Fruit fly (Drosophila melanogaster): Measurements from ENCODE around the gene aub.

The aub gene

DNA sequence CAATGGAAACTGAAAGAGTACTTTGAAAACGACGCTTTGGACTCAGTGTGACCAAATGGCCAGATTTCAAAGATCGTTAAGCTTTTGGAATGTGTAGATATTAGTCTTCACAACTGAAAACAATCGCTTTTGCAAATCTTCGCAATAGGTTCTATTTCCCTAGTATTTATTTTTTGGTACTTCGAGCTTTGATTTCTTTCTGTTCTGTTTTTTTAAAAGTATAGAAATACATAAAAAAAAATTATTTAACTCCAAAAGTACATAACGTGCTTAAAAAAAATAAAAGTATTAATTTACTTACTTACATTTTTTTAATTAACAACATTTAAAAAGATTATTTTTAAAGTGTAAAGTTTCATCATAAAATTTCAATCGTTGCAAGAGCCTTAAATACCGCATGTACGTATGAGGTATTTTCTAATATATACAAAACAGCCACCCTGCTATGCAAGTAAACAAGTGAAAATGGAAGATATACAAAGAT is 13.9 kb downstream of the aub start, which contains the start of the genes piwi and CG12253 (continued):
- TF ChIP-seq CG4360 (GFP tag; IDR thresholded peaks at IDR 0.05): no peak
- TF ChIP-seq unpg (GFP tag; optimal IDR thresholded peaks at IDR 0.05): peak; percentile 89
- no peak for TF ChIP-seq sc (optimal IDR thresholded peaks at IDR 0.05)
- TF ChIP-seq sc (GFP tag; optimal IDR thresholded peaks at IDR 0.05): peak; percentile 67
- TF ChIP-seq her (GFP tag; optimal IDR thresholded peaks at IDR 0.05): no peak
- TF ChIP-seq CG13775 (GFP tag; optimal IDR thresholded peaks at IDR 0.05): peak; percentile 86
- no peak for TF ChIP-seq B-H2 (GFP tag; optimal IDR thresholded peaks at IDR 0.05)
- TF ChIP-seq CG2116 (GFP tag; optimal IDR thresholded peaks at IDR 0.05): peak; percentile 57
- TF ChIP-seq CG34422 (GFP tag; IDR thresholded peaks at IDR 0.05): no peak
- no peak; the same call in 1 of the 2 replicates for TF ChIP-seq danr (GFP tag; IDR thresholded peaks at IDR 0.05)
- TF ChIP-seq Awh (GFP tag; IDR thresholded peaks at IDR 0.05): no peak
- peak; percentile 57 for TF ChIP-seq CG17829 (tag; optimal IDR thresholded peaks at IDR 0.05)
- TF ChIP-seq CG11695 (GFP tag; IDR thresholded peaks at IDR 0.05): peak; percentile 68; the same call in 2 of the 3 replicates
- no peak for TF ChIP-seq cas (GFP tag; IDR thresholded peaks at IDR 0.05)
- TF ChIP-seq D (optimal IDR thresholded peaks at IDR 0.05): no peak
- peak; percentile 28 for TF ChIP-seq D (GFP tag; optimal IDR thresholded peaks at IDR 0.05)
- peak; percentile 29 for TF ChIP-seq kay (GFP tag; optimal IDR thresholded peaks at IDR 0.05)
- no peak for TF ChIP-seq Neu2 (GFP tag; optimal IDR thresholded peaks at IDR 0.05; ENCODE audit: borderline replicate concordance)
- no peak for TF ChIP-seq CG3726 (GFP tag; IDR thresholded peaks at IDR 0.05)
- TF ChIP-seq CG17328 (GFP tag; IDR thresholded peaks at IDR 0.05): peak; percentile 82; the same call in 1 of the 2 replicates
- peak; percentile 68 for TF ChIP-seq Sox100B (GFP tag; optimal IDR thresholded peaks at IDR 0.05)
- no peak for TF ChIP-seq sisA (GFP tag; IDR thresholded peaks at IDR 0.05)
- peak; percentile 89 for TF ChIP-seq lmd (GFP tag; IDR thresholded peaks at IDR 0.05)
- TF ChIP-seq Myb (GFP tag; optimal IDR thresholded peaks at IDR 0.05): peak; percentile 34
- TF ChIP-seq CG30403 (GFP tag; optimal IDR thresholded peaks at IDR 0.05): peak; percentile 93
- no peak for TF ChIP-seq Atf6 (GFP tag; IDR thresholded peaks at IDR 0.05)
- TF ChIP-seq sr (GFP tag; IDR thresholded peaks at IDR 0.05): no peak
- TF ChIP-seq CG1832 (GFP tag; optimal IDR thresholded peaks at IDR 0.05): no peak
- no peak for TF ChIP-seq Hr39 (optimal IDR thresholded peaks at IDR 0.05)
- peak; percentile 1 for TF ChIP-seq CG7928 (GFP tag; optimal IDR thresholded peaks at IDR 0.05)
- TF ChIP-seq Usf (GFP tag; optimal IDR thresholded peaks at IDR 0.05): peak; percentile 52
- TF ChIP-seq Dfd (GFP tag; optimal IDR thresholded peaks at IDR 0.05): no peak
- peak; percentile 29; the same call in 1 of the 2 replicates for TF ChIP-seq E2f1 (GFP tag; IDR thresholded peaks at IDR 0.05)
- TF ChIP-seq CG10654 (GFP tag; optimal IDR thresholded peaks at IDR 0.05): peak; percentile 18
- TF ChIP-seq bigmax (GFP tag; optimal IDR thresholded peaks at IDR 0.05): no peak
- peak; percentile 80 for TF ChIP-seq phol (tag; optimal IDR thresholded peaks at IDR 0.05)
- TF ChIP-seq NC2β (GFP tag; optimal IDR thresholded peaks at IDR 0.05): no peak
- TF ChIP-seq CG15269 (tag; optimal IDR thresholded peaks at IDR 0.05): no peak
- peak; percentile 25 for TF ChIP-seq mam (GFP tag; optimal IDR thresholded peaks at IDR 0.05)
- TF ChIP-seq slbo (GFP tag; IDR thresholded peaks at IDR 0.05): peak; percentile 90
- TF ChIP-seq NfI (GFP tag; optimal IDR thresholded peaks at IDR 0.05): peak; percentile 71
- no peak for TF ChIP-seq ato (GFP tag; IDR thresholded peaks at IDR 0.05; ENCODE audit: partially characterized antibody)
- no peak for TF ChIP-seq CG7372 (GFP tag; IDR thresholded peaks at IDR 0.05)
- peak; percentile 39 for TF ChIP-seq CG18011 (GFP tag; optimal IDR thresholded peaks at IDR 0.05)
- TF ChIP-seq CG43689 (GFP tag; IDR thresholded peaks at IDR 0.05): peak; percentile 62; the same call in 1 of the 2 replicates
- peak; percentile 58 for TF ChIP-seq Med (GFP tag)
- no peak for TF ChIP-seq HmgD (GFP tag; optimal IDR thresholded peaks at IDR 0.05)
- TF ChIP-seq ewg (GFP tag; optimal IDR thresholded peaks at IDR 0.05): peak; percentile 64
- TF ChIP-seq Dref (GFP tag; IDR thresholded peaks at IDR 0.05): no peak
- TF ChIP-seq CG9876 (GFP tag; optimal IDR thresholded peaks at IDR 0.05): no peak
- no peak for TF ChIP-seq kah (GFP tag; optimal IDR thresholded peaks at IDR 0.05)
- TF ChIP-seq cato (GFP tag; optimal IDR thresholded peaks at IDR 0.05; ENCODE audit: borderline replicate concordance): peak; percentile 61
- peak; percentile 58 for TF ChIP-seq ap (GFP tag; IDR thresholded peaks at IDR 0.05)

All from whole organism, embryonic.